Comparison of ENCODE assay signal across 2 fruit fly cellular contexts in the genomic region with DNA sequence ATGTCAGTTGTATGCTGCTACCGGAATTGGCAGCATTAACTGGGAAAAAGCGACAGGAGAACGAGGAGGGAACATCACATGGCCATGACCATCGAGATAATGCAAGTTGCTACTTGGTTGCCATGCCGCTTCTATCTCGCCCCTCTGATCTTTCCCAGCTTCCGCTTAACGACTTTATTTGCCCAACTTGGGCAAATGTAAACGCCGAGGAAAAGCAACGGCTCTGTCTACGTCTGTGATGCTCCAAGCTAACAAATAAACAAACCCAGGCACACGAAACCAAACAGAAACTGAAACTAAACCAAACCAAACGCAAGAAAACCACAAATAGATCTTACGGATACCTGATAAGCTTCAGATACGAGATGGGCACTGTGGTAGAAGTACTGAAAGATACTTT.
TF ChIP-seq lines count a peak whose summit lies in the region.

No protein-coding gene starts in this region.

- no peak for TF ChIP-seq CTCF in whole organism, embryonic (GFP tag; optimal IDR thresholded peaks at IDR 0.05; lab: Kevin White, UChicago)

TF ChIP-seq in whole organism, embryonic, 481 proteins besides CTCF, POLR2A, EP300 and RAD21 (continues in another document):
- TF ChIP-seq unc-4 (GFP tag; IDR thresholded peaks at IDR 0.05; lab: Robert Waterston, UW; ENCODE audit: partially characterized antibody) (no peak), CG2875 (GFP tag; optimal IDR thresholded peaks at IDR 0.05; lab: Kevin White, UChicago) (peak; percentile 19), ATbp (GFP tag; optimal IDR thresholded peaks at IDR 0.05; lab: Kevin White, UChicago) (peak; percentile 64), CG8359 (GFP tag; optimal IDR thresholded peaks at IDR 0.05; lab: Kevin White, UChicago; ENCODE audit: borderline replicate concordance) (peak; percentile 29), ato (GFP tag; IDR thresholded peaks at IDR 0.05; lab: Robert Waterston, UW; ENCODE audit: partially characterized antibody) (no peak), tup (GFP tag; optimal IDR thresholded peaks at IDR 0.05; lab: Kevin White, UChicago) (no peak), CG2712 (tag; optimal IDR thresholded peaks at IDR 0.05; lab: Kevin White, UChicago) (peak; percentile 11), NFAT (GFP tag; IDR thresholded peaks at IDR 0.05; lab: Robert Waterston, UW) (no peak), croc (GFP tag; conservative IDR thresholded peaks at IDR 0.05; lab: Robert Waterston, UW) (no peak), Oli (tag; optimal IDR thresholded peaks at IDR 0.05; lab: Kevin White, UChicago) (peak; percentile 30), CG15696 (tag; optimal IDR thresholded peaks at IDR 0.05; lab: Kevin White, UChicago) (peak; percentile 3), sc (optimal IDR thresholded peaks at IDR 0.05; lab: Kevin White, UChicago) (no peak), sc (GFP tag; optimal IDR thresholded peaks at IDR 0.05; lab: Kevin White, UChicago) (peak; percentile 21), ac (GFP tag; optimal IDR thresholded peaks at IDR 0.05; lab: Kevin White, UChicago) (peak; percentile 17), CG4360 (GFP tag; IDR thresholded peaks at IDR 0.05; lab: Robert Waterston, UW) (0 out of 2 replicates have a peak, but pooled peaks have one; percentile 41), Blimp-1 (GFP tag; optimal IDR thresholded peaks at IDR 0.05; lab: Kevin White, UChicago) (no peak), Awh (GFP tag; IDR thresholded peaks at IDR 0.05; lab: Robert Waterston, UW) (peak; percentile 31; the same call in 1 of the 2 replicates), CG11085 (GFP tag; IDR thresholded peaks at IDR 0.05; lab: Robert Waterston, UW) (no peak), CG2202 (tag; optimal IDR thresholded peaks at IDR 0.05; lab: Kevin White, UChicago) (peak; percentile 15), CG11456 (GFP tag; IDR thresholded peaks at IDR 0.05; lab: Robert Waterston, UW) (0 out of 3 replicates have a peak, but pooled peaks have one; percentile 32), nerfin-1 (tag; optimal IDR thresholded peaks at IDR 0.05; lab: Kevin White, UChicago) (peak; percentile 14), ci (GFP tag; IDR thresholded peaks at IDR 0.05; lab: Robert Waterston, UW) (peak; percentile 55; the same call in 2 of the 3 replicates), CG4707 (GFP tag; optimal IDR thresholded peaks at IDR 0.05; lab: Kevin White, UChicago) (peak; percentile 11), fd64A (GFP tag; optimal IDR thresholded peaks at IDR 0.05; lab: Kevin White, UChicago) (peak; percentile 17), CG13424 (tag; optimal IDR thresholded peaks at IDR 0.05; lab: Kevin White, UChicago) (no peak), CG32767 (GFP tag; IDR thresholded peaks at IDR 0.05; lab: Robert Waterston, UW) (no peak), CG2678 (tag; optimal IDR thresholded peaks at IDR 0.05; lab: Kevin White, UChicago) (peak; percentile 15), ara (GFP tag; IDR thresholded peaks at IDR 0.05; lab: Robert Waterston, UW) (0 out of 2 replicates have a peak, but pooled peaks have one; percentile 38), Atf-2 (GFP tag; optimal IDR thresholded peaks at IDR 0.05; lab: Kevin White, UChicago) (no peak), Asciz (GFP tag; optimal IDR thresholded peaks at IDR 0.05; lab: Kevin White, UChicago) (peak; percentile 4), CG31365 (tag; optimal IDR thresholded peaks at IDR 0.05; lab: Kevin White, UChicago) (no peak), CG12155 (GFP tag; optimal IDR thresholded peaks at IDR 0.05; lab: Kevin White, UChicago) (no peak), CG11695 (GFP tag; IDR thresholded peaks at IDR 0.05; lab: Robert Waterston, UW) (no peak), tin (GFP tag; optimal IDR thresholded peaks at IDR 0.05; lab: Kevin White, UChicago) (no peak), dmrt99B (tag; optimal IDR thresholded peaks at IDR 0.05; lab: Kevin White, UChicago) (no peak), CG8924 (tag; optimal IDR thresholded peaks at IDR 0.05; lab: Kevin White, UChicago) (no peak), CG17612 (GFP tag; IDR thresholded peaks at IDR 0.05; lab: Robert Waterston, UW) (no peak), CG17568 (GFP tag; optimal IDR thresholded peaks at IDR 0.05; lab: Kevin White, UChicago) (peak; percentile 29), al (GFP tag; IDR thresholded peaks at IDR 0.05; lab: Robert Waterston, UW) (no peak), gem (tag; optimal IDR thresholded peaks at IDR 0.05; lab: Kevin White, UChicago) (peak; percentile 22), CG3407 (GFP tag; optimal IDR thresholded peaks at IDR 0.05; lab: Kevin White, UChicago) (peak; percentile 38), Nf-YA (GFP tag; IDR thresholded peaks at IDR 0.05; lab: Robert Waterston, UW) (no peak)

TF ChIP-seq in whole organism, prepupa, 60 proteins besides CTCF, POLR2A, EP300 and RAD21:
- peak; percentile 70 for TF ChIP-seq fkh (GFP tag; optimal IDR thresholded peaks at IDR 0.05; lab: Kevin White, UChicago)
- TF ChIP-seq CG6276 (GFP tag; optimal IDR thresholded peaks at IDR 0.05; lab: Kevin White, UChicago), result no peak
- TF ChIP-seq CG15336 (GFP tag; IDR thresholded peaks at IDR 0.05; lab: Robert Waterston, UW), result no peak
